Fruit fly (Drosophila melanogaster): ENCODE measurements around the gene CG17036.

dm6 chr2L:12712255-12712654, 11.7 kb upstream of the CG17036 start:
- no peak for TF ChIP-seq CG6854 (GFP tag; optimal IDR thresholded peaks at IDR 0.05)
- no peak for TF ChIP-seq fd59A (GFP tag; optimal IDR thresholded peaks at IDR 0.05)
- no peak for TF ChIP-seq CG15336 (GFP tag; IDR thresholded peaks at IDR 0.05)
- no peak for TF ChIP-seq CG8119 (GFP tag; IDR thresholded peaks at IDR 0.05)
- no peak for TF ChIP-seq CG8319 (GFP tag; optimal IDR thresholded peaks at IDR 0.05)
- no peak for TF ChIP-seq cyc (GFP tag; optimal IDR thresholded peaks at IDR 0.05)
- TF ChIP-seq Lpt (GFP tag; optimal IDR thresholded peaks at IDR 0.05): no peak
- TF ChIP-seq salr (GFP tag; optimal IDR thresholded peaks at IDR 0.05): no peak
- TF ChIP-seq fkh (GFP tag; optimal IDR thresholded peaks at IDR 0.05): no peak
- no peak for TF ChIP-seq OdsH (GFP tag; optimal IDR thresholded peaks at IDR 0.05)

Data from whole organism, prepupa.